Worm (Caenorhabditis elegans) whole organism, L2 larva: Measurements from ENCODE around the gene emc-2.

Source experiments
- alr-1 ChIP-seq: fragments of 150-350 bp; optimal IDR thresholded peaks from 2 replicates; lab custom pipeline; 2014; ENCODE audit warnings: missing biosample characterization, missing genetic modification characterization
- ama-1 ChIP-seq: fragments of 150-350 bp; optimal IDR thresholded peaks from 2 replicates; lab custom pipeline; 2018; ENCODE audit warnings: inconsistent platforms
- ceh-82 ChIP-seq: fragments of 150-350 bp; optimal IDR thresholded peaks from 2 replicates; lab custom pipeline; 2014; ENCODE audit warnings: missing biosample characterization, missing genetic modification characterization
- egl-27 ChIP-seq: sonication (generic microtip); optimal IDR thresholded peaks from 3 replicates; lab custom pipeline; 2017; ENCODE audit warnings: missing biosample characterization, missing genetic modification reagents, missing genetic modification characterization
- mdl-1 ChIP-seq, 2 experiments: fragments of 150-350 bp in 1 of 2; sonication (generic microtip) in 1 of 2; optimal IDR thresholded peaks; 2 replicates each; lab custom pipeline; 2017; ENCODE audit warnings: missing biosample characterization in 2 of 2, missing genetic modification characterization in 2 of 2
- nhr-11 ChIP-seq: fragments of 150-350 bp; optimal IDR thresholded peaks from 2 replicates; lab custom pipeline; 2014; ENCODE audit warnings: missing biosample characterization, missing genetic modification characterization
- skn-1 ChIP-seq: sonication (generic microtip); optimal IDR thresholded peaks from 2 replicates; lab custom pipeline; 2017; ENCODE audit warnings: missing biosample characterization, missing genetic modification characterization
- unc-39 ChIP-seq: fragments of 150-350 bp; optimal IDR thresholded peaks from 2 replicates; lab custom pipeline; 2014; ENCODE audit warnings: missing biosample characterization, missing genetic modification characterization
- ztf-11 ChIP-seq: sonication (generic microtip); optimal IDR thresholded peaks from 2 replicates; lab custom pipeline; 2017; ENCODE audit warnings: missing biosample characterization, missing genetic modification characterization

- TF ChIP-seq skn-1 (no peak), unc-39 (tag; lab: Kevin White, UChicago) (no peak), mdl-1 (tag; optimal IDR thresholded peaks at IDR 0.05; lab: Kevin White, UChicago) (no peak), alr-1 (tag; lab: Kevin White, UChicago) (no peak), ceh-82 (no peak), nhr-11 (tag; lab: Kevin White, UChicago) (no peak), egl-27 (no peak), ztf-11 (tag; lab: Kevin White, UChicago) (no peak), ama-1 (lab: Kevin White, UChicago) (no peak)
These were observed 7.8 kb downstream of the emc-2 start, which contains the start of gene Y57G7A.1 for ce11 chrII:1298169-1298568.
